Fruit fly (Drosophila melanogaster) whole organism, embryonic: Measurements from ENCODE around the gene CG15740.

Experiments used
- Atf3 ChIP-seq: fragments of 200-800 bp; sonication (Bioruptor generic); optimal IDR thresholded peaks from 3 replicates; lab custom pipeline; 2016; ENCODE audit warnings: missing biosample characterization, missing genetic modification characterization
- B-H1 ChIP-seq: fragments of 200-800 bp; sonication (Bioruptor generic); IDR thresholded peaks from 3 replicates; pipeline ENCODE4 v1.3.6; 2022; ENCODE audit warnings: missing biosample characterization, missing genetic modification characterization
- B-H2 ChIP-seq: fragments of 200-800 bp; sonication (Bioruptor generic); optimal IDR thresholded peaks from 2 replicates; lab custom pipeline; 2018; ENCODE audit warnings: missing biosample characterization, mild to moderate bottlenecking, missing genetic modification characterization
- Blimp-1 ChIP-seq: fragments of 200-800 bp; sonication (Bioruptor generic); optimal IDR thresholded peaks from 3 replicates; lab custom pipeline; 2018; ENCODE audit warnings: missing biosample characterization, missing genetic modification characterization, mild to moderate bottlenecking, moderate library complexity, missing genetic modification reagents
- CG10267 ChIP-seq: fragments of 200-800 bp; sonication (Bioruptor generic); optimal IDR thresholded peaks from 2 replicates; lab custom pipeline; 2018; ENCODE audit warnings: missing biosample characterization, mild to moderate bottlenecking, missing genetic modification characterization, moderate library complexity
- CG10366 ChIP-seq: fragments of 200-800 bp; sonication (Bioruptor generic); IDR thresholded peaks from 2 replicates; pipeline ENCODE4 v1.3.6; 2022; ENCODE audit warnings: missing biosample characterization, missing genetic modification characterization
- CG12071 ChIP-seq: fragments of 200-800 bp; sonication (Bioruptor generic); optimal IDR thresholded peaks from 3 replicates; lab custom pipeline; 2018; ENCODE audit warnings: missing biosample characterization, mild to moderate bottlenecking, missing genetic modification characterization
- CG12769 ChIP-seq: fragments of 200-800 bp; sonication (Bioruptor generic); optimal IDR thresholded peaks from 2 replicates; lab custom pipeline; 2019; ENCODE audit warnings: missing biosample characterization, mild to moderate bottlenecking, missing genetic modification characterization, moderate library complexity
- CG14710 ChIP-seq: fragments of 200-800 bp; sonication (Bioruptor generic); optimal IDR thresholded peaks from 3 replicates; lab custom pipeline; 2019; ENCODE audit warnings: missing biosample characterization, mild to moderate bottlenecking, missing genetic modification characterization, moderate library complexity
- CG15514 ChIP-seq: fragments of 200-800 bp; sonication (Bioruptor generic); optimal IDR thresholded peaks from 3 replicates; lab custom pipeline; 2017; ENCODE audit warnings: missing biosample characterization, missing genetic modification characterization, mild to moderate bottlenecking, moderate library complexity, missing genetic modification reagents
- CG1603 ChIP-seq: fragments of 200-800 bp; sonication (Bioruptor generic); optimal IDR thresholded peaks from 2 replicates; lab custom pipeline; 2019; ENCODE audit warnings: missing biosample characterization, mild to moderate bottlenecking, missing genetic modification characterization, moderate library complexity
- CG2202 ChIP-seq: fragments of 200-800 bp; sonication (Bioruptor generic); optimal IDR thresholded peaks from 2 replicates; lab custom pipeline; 2018; ENCODE audit warnings: missing biosample characterization, mild to moderate bottlenecking, missing genetic modification characterization
- CG2889 ChIP-seq: fragments of 200-800 bp; sonication (Bioruptor generic); IDR thresholded peaks from 3 replicates; pipeline ENCODE4 v1.3.6; 2022; ENCODE audit warnings: missing biosample characterization, missing genetic modification characterization
- CG30020 ChIP-seq: fragments of 200-800 bp; optimal IDR thresholded peaks from 2 replicates; lab custom pipeline; 2019; ENCODE audit warnings: missing biosample characterization, mild to moderate bottlenecking, missing genetic modification characterization, moderate library complexity
- CG32532 ChIP-seq: fragments of 200-800 bp; sonication (Bioruptor generic); IDR thresholded peaks from 2 replicates; pipeline ENCODE4 v1.3.6; 2022; ENCODE audit warnings: missing biosample characterization, missing genetic modification characterization
- CG34224 ChIP-seq: fragments of 200-800 bp; sonication (Bioruptor generic); IDR thresholded peaks from 3 replicates; pipeline ENCODE4 v1.3.6; 2022; ENCODE audit warnings: missing biosample characterization, missing genetic modification characterization; ENCODE audit not compliant: partially characterized antibody
- CG3847 ChIP-seq: fragments of 200-800 bp; sonication (Bioruptor generic); IDR thresholded peaks from 2 replicates; pipeline ENCODE4 v1.3.6; 2022; ENCODE audit warnings: missing biosample characterization, missing genetic modification characterization
- CG7928 ChIP-seq: fragments of 200-800 bp; sonication (Bioruptor generic); optimal IDR thresholded peaks from 2 replicates; lab custom pipeline; 2017; ENCODE audit warnings: missing biosample characterization, mild to moderate bottlenecking, missing genetic modification characterization
- CG8089 ChIP-seq: fragments of 200-800 bp; sonication (Bioruptor generic); optimal IDR thresholded peaks from 3 replicates; lab custom pipeline; 2016; ENCODE audit warnings: missing biosample characterization, missing genetic modification characterization
- CG9609 ChIP-seq: fragments of 200-800 bp; sonication (Bioruptor generic); optimal IDR thresholded peaks from 3 replicates; lab custom pipeline; 2016; ENCODE audit warnings: missing biosample characterization, missing genetic modification characterization
- CHES-1-like ChIP-seq: fragments of 200-800 bp; sonication (Bioruptor generic); optimal IDR thresholded peaks from 2 replicates; lab custom pipeline; 2016; ENCODE audit warnings: missing biosample characterization, missing genetic modification characterization
- CkIIα-i1 ChIP-seq: fragments of 200-800 bp; sonication (Bioruptor generic); IDR thresholded peaks from 2 replicates; pipeline ENCODE4 v1.3.6; 2022; ENCODE audit warnings: missing biosample characterization, missing genetic modification characterization
- D ChIP-seq, 2 experiments: fragments of 200-800 bp in 1 of 2; fragments of >200 bp in 1 of 2; sonication (Bioruptor generic) in 1 of 2; optimal IDR thresholded peaks; 2 replicates in 1 of 2; 3 replicates in 1 of 2; lab custom pipeline; 2017; ENCODE audit warnings: mild to moderate bottlenecking in 1 of 2, missing biosample characterization in 1 of 2, missing genetic modification characterization in 1 of 2, missing genetic modification reagents in 1 of 2
- Dfd ChIP-seq, 2 experiments: fragments of >200 bp; optimal IDR thresholded peaks; 2 replicates each; lab custom pipeline; 2017; ENCODE audit warnings: missing biosample characterization in 2 of 2, missing genetic modification characterization in 2 of 2
- Dref ChIP-seq: fragments of 200-800 bp; sonication (Bioruptor generic); IDR thresholded peaks from 2 replicates; pipeline ENCODE4 v1.3.6; 2022; ENCODE audit warnings: missing biosample characterization, missing genetic modification characterization
- E2f2 ChIP-seq: fragments of 200-800 bp; sonication (Bioruptor generic); IDR thresholded peaks from 2 replicates; pipeline ENCODE4 v1.3.6; 2022; ENCODE audit warnings: missing biosample characterization, missing genetic modification characterization
- Ets65A ChIP-seq: fragments of 200-800 bp; sonication (Bioruptor generic); peaks from one replicate; lab custom pipeline; 2016; ENCODE audit warnings: missing biosample characterization, missing genetic modification characterization
- Hr51 ChIP-seq, 2 experiments: fragments of 200-800 bp; sonication (Bioruptor generic); optimal IDR thresholded peaks; 2 replicates in 1 of 2; 3 replicates in 1 of 2; lab custom pipeline; 2016 to 2018; ENCODE audit warnings: missing biosample characterization in 2 of 2, missing genetic modification characterization in 2 of 2, mild to moderate bottlenecking in 1 of 2, moderate library complexity in 1 of 2
- NFAT ChIP-seq: fragments of 200-800 bp; sonication (Bioruptor generic); IDR thresholded peaks from 2 replicates; pipeline ENCODE4 v1.3.6; 2022; ENCODE audit warnings: missing biosample characterization, missing genetic modification characterization
- PHDP ChIP-seq: fragments of 200-800 bp; sonication (Bioruptor generic); optimal IDR thresholded peaks from 3 replicates; lab custom pipeline; 2018; ENCODE audit warnings: missing biosample characterization, mild to moderate bottlenecking, missing genetic modification characterization, moderate library complexity
- Rx ChIP-seq: fragments of 200-800 bp; sonication (Bioruptor generic); IDR thresholded peaks from 2 replicates; pipeline ENCODE4 v1.3.6; 2022; ENCODE audit warnings: missing biosample characterization, missing genetic modification characterization
- Tbp ChIP-seq: fragments of >200 bp; optimal IDR thresholded peaks from 2 replicates; lab custom pipeline; 2018; ENCODE audit warnings: missing biosample characterization, missing genetic modification characterization
- Usf ChIP-seq: fragments of 200-800 bp; sonication (Bioruptor generic); optimal IDR thresholded peaks from 2 replicates; lab custom pipeline; 2017; ENCODE audit warnings: missing genotype, missing biosample characterization, missing genetic modification characterization
- Vsx1 ChIP-seq: fragments of 200-800 bp; sonication (Bioruptor generic); optimal IDR thresholded peaks from 2 replicates; lab custom pipeline; 2017; ENCODE audit warnings: missing biosample characterization, mild to moderate bottlenecking, missing genetic modification characterization, missing genetic modification reagents
- corto ChIP-seq: fragments of 200-800 bp; sonication (Bioruptor generic); optimal IDR thresholded peaks from 2 replicates; lab custom pipeline; 2016; ENCODE audit warnings: missing biosample characterization, mild to moderate bottlenecking, missing genetic modification characterization, moderate library complexity
- emc ChIP-seq: fragments of 200-800 bp; sonication (Bioruptor generic); optimal IDR thresholded peaks from 2 replicates; lab custom pipeline; 2016; ENCODE audit warnings: missing biosample characterization, missing genetic modification characterization
- gsb-n ChIP-seq: fragments of 200-800 bp; sonication (Bioruptor generic); optimal IDR thresholded peaks from 3 replicates; lab custom pipeline; 2018; ENCODE audit warnings: missing biosample characterization, mild to moderate bottlenecking, missing genetic modification characterization
- ind ChIP-seq: fragments of 200-800 bp; sonication (Bioruptor generic); optimal IDR thresholded peaks from 3 replicates; lab custom pipeline; 2016; ENCODE audit warnings: missing biosample characterization, missing genetic modification characterization
- lmd ChIP-seq: fragments of 200-800 bp; sonication (Bioruptor generic); IDR thresholded peaks from 2 replicates; pipeline ENCODE4 v1.3.6; 2022; ENCODE audit warnings: missing biosample characterization, missing genetic modification characterization
- nau ChIP-seq: fragments of 200-800 bp; sonication (Bioruptor generic); optimal IDR thresholded peaks from 3 replicates; lab custom pipeline; 2017; ENCODE audit warnings: missing biosample characterization, mild to moderate bottlenecking, missing genetic modification characterization, missing genetic modification reagents
- nmo ChIP-seq: fragments of 200-800 bp; sonication (Bioruptor generic); optimal IDR thresholded peaks from 2 replicates; lab custom pipeline; 2018; ENCODE audit warnings: missing biosample characterization, mild to moderate bottlenecking, missing genetic modification characterization, moderate library complexity
- nom ChIP-seq: fragments of 200-800 bp; sonication (Bioruptor generic); optimal IDR thresholded peaks from 2 replicates; lab custom pipeline; 2017; ENCODE audit warnings: missing biosample characterization, missing genetic modification characterization, mild to moderate bottlenecking, moderate library complexity, missing genetic modification reagents
- p53 ChIP-seq: fragments of 200-800 bp; sonication (Bioruptor generic); optimal IDR thresholded peaks from 2 replicates; lab custom pipeline; 2016; ENCODE audit warnings: missing biosample characterization, missing genetic modification characterization
- prd ChIP-seq, 3 experiments: fragments of >200 bp in 2 of 3; fragments of 200-800 bp in 1 of 3; sonication (Bioruptor generic) in 1 of 3; optimal IDR thresholded peaks in 2 of 3; IDR thresholded peaks in 1 of 3; 2 replicates in 2 of 3; 3 replicates in 1 of 3; pipeline versions ENCODE4 v1.3.6 to Lab custom; 2017 to 2022; ENCODE audit warnings: missing biosample characterization in 1 of 3, missing genetic modification characterization in 1 of 3
- pzg ChIP-seq: fragments of 200-800 bp; sonication (Bioruptor generic); optimal IDR thresholded peaks from 3 replicates; lab custom pipeline; 2018; ENCODE audit warnings: missing biosample characterization, mild to moderate bottlenecking, missing genetic modification characterization, moderate library complexity
- repo ChIP-seq: fragments of 200-800 bp; sonication (Bioruptor generic); optimal IDR thresholded peaks from 2 replicates; lab custom pipeline; 2016; ENCODE audit warnings: missing biosample characterization, missing genetic modification characterization
- row ChIP-seq: fragments of 200-800 bp; sonication (Bioruptor generic); IDR thresholded peaks from 3 replicates; pipeline ENCODE4 v1.3.6; 2022; ENCODE audit warnings: missing biosample characterization, missing genetic modification characterization
- sqz ChIP-seq: fragments of 200-800 bp; sonication (Bioruptor generic); optimal IDR thresholded peaks from 3 replicates; lab custom pipeline; 2018; ENCODE audit warnings: missing biosample characterization, mild to moderate bottlenecking, missing genetic modification characterization
- wdn ChIP-seq: fragments of 200-800 bp; sonication (Bioruptor generic); IDR thresholded peaks from 2 replicates; pipeline ENCODE4 v1.3.6; 2022; ENCODE audit warnings: missing biosample characterization, missing genetic modification characterization

The CG15740 gene

dm6 chrX:11854758-11855465 is 9.0 kb upstream of the CG15740 start, which contains the start of the genes CG10347 and ATP7 (continued):
- peak; percentile 17 to 21 for TF ChIP-seq Hr51 (GFP tag; optimal IDR thresholded peaks at IDR 0.05; lab: Kevin White, UChicago)
- TF ChIP-seq B-H1, result no peak
- no peak for TF ChIP-seq Usf (GFP tag; lab: Kevin White, UChicago)
- TF ChIP-seq CG14710 (tag; lab: Kevin White, UChicago), result peak; percentile 49
- TF ChIP-seq row (GFP tag; lab: Robert Waterston, UW), result peak; percentile 66
- TF ChIP-seq CG30020 (tag; lab: Kevin White, UChicago), result peak; percentile 42
- no peak for TF ChIP-seq Tbp (GFP tag; lab: Kevin White, UChicago)
- TF ChIP-seq repo (GFP tag; lab: Kevin White, UChicago), result peak; percentile 25
- peak; percentile 47 for TF ChIP-seq nom
- peak; percentile 26 for TF ChIP-seq CHES-1-like (GFP tag; lab: Kevin White, UChicago)
- no peak for TF ChIP-seq CG32532 (GFP tag; lab: Robert Waterston, UW)
- TF ChIP-seq lmd (GFP tag; lab: Robert Waterston, UW), result no peak
- TF ChIP-seq nmo (GFP tag; lab: Kevin White, UChicago), result peak; percentile 47
- TF ChIP-seq gsb-n (tag; lab: Kevin White, UChicago), result no peak
- no peak for TF ChIP-seq CkIIα-i1
- no peak for TF ChIP-seq wdn (GFP tag; lab: Robert Waterston, UW)
- peak; percentile 87 for TF ChIP-seq Dref (GFP tag; lab: Robert Waterston, UW)
- peak; percentile 72 for TF ChIP-seq pzg (GFP tag; lab: Kevin White, UChicago)
- TF ChIP-seq ind (GFP tag; lab: Kevin White, UChicago), result peak; percentile 21
- TF ChIP-seq prd (optimal IDR thresholded peaks at IDR 0.05; lab: Kevin White, UChicago), result no peak
- peak; percentile 22; the same call in 2 of the 3 replicates for TF ChIP-seq prd (GFP tag; IDR thresholded peaks at IDR 0.05; lab: Robert Waterston, UW)
- TF ChIP-seq PHDP (tag; lab: Kevin White, UChicago), result peak; percentile 4
- TF ChIP-seq p53 (GFP tag; lab: Kevin White, UChicago), result peak; percentile 43
- no peak for TF ChIP-seq emc (GFP tag; lab: Kevin White, UChicago)
- TF ChIP-seq CG12071 (GFP tag; lab: Kevin White, UChicago), result no peak
- peak; percentile 63 for TF ChIP-seq CG15514 (GFP tag; lab: Kevin White, UChicago)
- no peak for TF ChIP-seq CG10366 (GFP tag; lab: Robert Waterston, UW)
- no peak for TF ChIP-seq CG8089
- TF ChIP-seq B-H2 (GFP tag; lab: Kevin White, UChicago), result peak; percentile 38
- no peak for TF ChIP-seq Dfd (GFP tag; optimal IDR thresholded peaks at IDR 0.05; lab: Kevin White, UChicago)
- TF ChIP-seq Atf3 (GFP tag; lab: Kevin White, UChicago), result peak; percentile 13
- peak; percentile 5 for TF ChIP-seq nau (GFP tag; lab: Kevin White, UChicago)
- TF ChIP-seq CG34224, result peak; percentile 95
- TF ChIP-seq CG10267 (tag; lab: Kevin White, UChicago), result peak; percentile 70
- TF ChIP-seq CG2889 (GFP tag; lab: Robert Waterston, UW), result no peak
- TF ChIP-seq NFAT (GFP tag; lab: Robert Waterston, UW), result no peak
- TF ChIP-seq Ets65A (GFP tag; lab: Kevin White, UChicago), result peak; percentile 80
- no peak for TF ChIP-seq CG2202
- TF ChIP-seq CG12769 (tag; lab: Kevin White, UChicago), result peak; percentile 5
- TF ChIP-seq CG3847, result no peak
- TF ChIP-seq CG1603 (tag; lab: Kevin White, UChicago), result peak; percentile 46
- TF ChIP-seq CG9609 (GFP tag; lab: Kevin White, UChicago), result no peak
- peak; percentile 64 for TF ChIP-seq E2f2 (GFP tag; lab: Robert Waterston, UW)
- no peak for TF ChIP-seq Rx (GFP tag; lab: Robert Waterston, UW)
- peak; percentile 20 for TF ChIP-seq Vsx1 (GFP tag; lab: Kevin White, UChicago)
- no peak for TF ChIP-seq CG7928 (GFP tag; lab: Kevin White, UChicago)
- TF ChIP-seq corto (GFP tag; lab: Kevin White, UChicago), result no peak
- no peak for TF ChIP-seq Blimp-1
- no peak for TF ChIP-seq sqz (GFP tag; lab: Kevin White, UChicago)
- TF ChIP-seq D (optimal IDR thresholded peaks at IDR 0.05; lab: Kevin White, UChicago), result no peak
- no peak for TF ChIP-seq D (GFP tag; optimal IDR thresholded peaks at IDR 0.05; lab: Kevin White, UChicago)
